Fruit fly (Drosophila melanogaster): ENCODE measurements around the gene CG3104.

DNA sequence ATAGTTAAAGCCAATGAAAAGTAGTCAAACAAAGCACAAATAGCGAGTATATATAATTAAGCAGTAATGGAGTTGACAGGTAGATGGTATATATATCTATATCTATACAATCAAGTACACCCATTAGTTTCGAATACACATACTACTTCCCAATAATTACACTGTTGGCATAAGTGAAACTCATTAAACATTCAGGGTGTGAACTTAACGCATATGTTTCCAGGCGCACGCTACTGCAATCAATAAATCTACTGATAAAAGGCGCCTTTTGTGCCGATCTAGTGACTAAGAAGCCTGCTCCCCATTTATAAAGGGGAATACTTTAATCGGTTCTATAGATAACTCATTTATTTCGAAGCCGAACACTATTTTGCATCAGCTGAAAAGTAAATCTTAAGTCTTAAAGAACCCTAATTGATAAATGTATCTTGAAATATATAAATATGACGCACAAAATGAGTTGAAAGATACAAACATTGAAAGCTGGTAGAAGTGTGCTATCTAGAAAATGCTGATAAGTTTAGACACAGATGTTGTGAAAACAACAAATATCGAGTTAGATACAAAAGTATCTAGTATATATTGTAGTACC lies 28.2 kb upstream of the CG3104 start:
- TF ChIP-seq pan (optimal IDR thresholded peaks at IDR 0.05), result no peak
- no peak for TF ChIP-seq psq (optimal IDR thresholded peaks at IDR 0.05)
- no peak for TF ChIP-seq EcR (GFP tag; optimal IDR thresholded peaks at IDR 0.05)
- TF ChIP-seq usp (GFP tag; optimal IDR thresholded peaks at IDR 0.05), result no peak
- TF ChIP-seq Dll (optimal IDR thresholded peaks at IDR 0.05), result no peak
- no peak for TF ChIP-seq CG8478 (optimal IDR thresholded peaks at IDR 0.05)

All from whole organism.